Fruit fly (Drosophila melanogaster) whole organism, embryonic: Measurements from ENCODE around the gene Gcat.
A peak's percentile ranks its signal among the peaks of the same experiment; 100 is the strongest.

Source experiments
- CG11560 ChIP-seq: fragments of 200-800 bp; sonication (Bioruptor generic); IDR thresholded peaks from 3 replicates; pipeline ENCODE4 v1.3.6; 2022; ENCODE audit warnings: missing biosample characterization, missing genetic modification characterization
- CG12391 ChIP-seq: fragments of 200-800 bp; sonication (Bioruptor generic); optimal IDR thresholded peaks from 3 replicates; lab custom pipeline; 2018; ENCODE audit warnings: missing biosample characterization, mild to moderate bottlenecking, missing genetic modification characterization, moderate library complexity
- CG13123 ChIP-seq: fragments of 200-800 bp; sonication (Bioruptor generic); optimal IDR thresholded peaks from 2 replicates; lab custom pipeline; 2016; ENCODE audit warnings: missing biosample characterization, missing genetic modification characterization
- CG14014 ChIP-seq: fragments of 200-800 bp; sonication (Bioruptor generic); IDR thresholded peaks from 2 replicates; pipeline ENCODE4 v1.3.6; 2022; ENCODE audit warnings: missing biosample characterization, missing genetic modification characterization
- CG16815 ChIP-seq: fragments of 200-800 bp; sonication (Bioruptor generic); optimal IDR thresholded peaks from 3 replicates; lab custom pipeline; 2017; ENCODE audit warnings: missing biosample characterization, mild to moderate bottlenecking, missing genetic modification characterization
- CG17385 ChIP-seq: fragments of 200-800 bp; sonication (Bioruptor generic); optimal IDR thresholded peaks from 3 replicates; lab custom pipeline; 2018; ENCODE audit warnings: missing biosample characterization, mild to moderate bottlenecking, missing genetic modification characterization
- CG17612 ChIP-seq: fragments of 200-800 bp; sonication (Bioruptor generic); IDR thresholded peaks from 2 replicates; pipeline ENCODE4 v1.3.6; 2022; ENCODE audit warnings: missing biosample characterization, missing genetic modification characterization
- CG18599 ChIP-seq: fragments of 200-800 bp; sonication (Bioruptor generic); optimal IDR thresholded peaks from 3 replicates; lab custom pipeline; 2017; ENCODE audit warnings: missing biosample characterization, missing genetic modification characterization, mild to moderate bottlenecking, moderate library complexity, missing genetic modification reagents
- CG2202 ChIP-seq: fragments of 200-800 bp; sonication (Bioruptor generic); optimal IDR thresholded peaks from 2 replicates; lab custom pipeline; 2018; ENCODE audit warnings: missing biosample characterization, mild to moderate bottlenecking, missing genetic modification characterization
- CG3163 ChIP-seq: fragments of 200-800 bp; sonication (Bioruptor generic); optimal IDR thresholded peaks from 3 replicates; lab custom pipeline; 2016; ENCODE audit warnings: missing biosample characterization, missing genetic modification characterization
- CG32532 ChIP-seq: fragments of 200-800 bp; sonication (Bioruptor generic); IDR thresholded peaks from 2 replicates; pipeline ENCODE4 v1.3.6; 2022; ENCODE audit warnings: missing biosample characterization, missing genetic modification characterization
- CG34376 ChIP-seq: fragments of 200-800 bp; sonication (Bioruptor generic); optimal IDR thresholded peaks from 2 replicates; lab custom pipeline; 2018; ENCODE audit warnings: missing biosample characterization, mild to moderate bottlenecking, missing genetic modification characterization
- CG3847 ChIP-seq: fragments of 200-800 bp; sonication (Bioruptor generic); IDR thresholded peaks from 2 replicates; pipeline ENCODE4 v1.3.6; 2022; ENCODE audit warnings: missing biosample characterization, missing genetic modification characterization
- CG4360 ChIP-seq: fragments of 200-800 bp; sonication (Bioruptor generic); IDR thresholded peaks from 2 replicates; pipeline ENCODE4 v1.3.6; 2022; ENCODE audit warnings: missing biosample characterization, missing genetic modification characterization
- CG6654 ChIP-seq: fragments of 200-800 bp; sonication (Bioruptor generic); optimal IDR thresholded peaks from 2 replicates; lab custom pipeline; 2017; ENCODE audit warnings: missing biosample characterization, mild to moderate bottlenecking, missing genetic modification characterization
- CG7839 ChIP-seq: fragments of 200-800 bp; sonication (Bioruptor generic); optimal IDR thresholded peaks from 3 replicates; lab custom pipeline; 2018; ENCODE audit warnings: missing biosample characterization, mild to moderate bottlenecking, missing genetic modification characterization, moderate library complexity
- CG8924 ChIP-seq: fragments of 200-800 bp; optimal IDR thresholded peaks from 3 replicates; lab custom pipeline; 2019; ENCODE audit warnings: missing biosample characterization, mild to moderate bottlenecking, missing genetic modification characterization, moderate library complexity
- CG9727 ChIP-seq: fragments of 200-800 bp; sonication (Bioruptor generic); optimal IDR thresholded peaks from 3 replicates; lab custom pipeline; 2017; ENCODE audit warnings: missing biosample characterization, mild to moderate bottlenecking, missing genetic modification characterization
- Dip3 ChIP-seq: fragments of 200-800 bp; sonication (Bioruptor generic); optimal IDR thresholded peaks from 3 replicates; lab custom pipeline; 2016; ENCODE audit warnings: missing biosample characterization, missing genetic modification characterization
- E2f1 ChIP-seq: fragments of 200-800 bp; sonication (Bioruptor generic); IDR thresholded peaks from 2 replicates; pipeline ENCODE4 v1.3.6; 2022; ENCODE audit warnings: missing biosample characterization, missing genetic modification characterization
- Hmr ChIP-seq: fragments of 200-800 bp; sonication (Bioruptor generic); optimal IDR thresholded peaks from 3 replicates; lab custom pipeline; 2017; ENCODE audit warnings: mild to moderate bottlenecking, missing biosample characterization, missing genetic modification reagents, missing genetic modification characterization
- Med ChIP-seq: fragments of 200-800 bp; sonication (Bioruptor generic); peaks from one replicate; lab custom pipeline; 2016; ENCODE audit warnings: missing biosample characterization, missing genetic modification characterization, mild to moderate bottlenecking, inconsistent platforms, moderate library complexity
- NFAT ChIP-seq: fragments of 200-800 bp; sonication (Bioruptor generic); IDR thresholded peaks from 2 replicates; pipeline ENCODE4 v1.3.6; 2022; ENCODE audit warnings: missing biosample characterization, missing genetic modification characterization
- NK7.1 ChIP-seq: fragments of 200-800 bp; sonication (Bioruptor generic); optimal IDR thresholded peaks from 3 replicates; lab custom pipeline; 2016; ENCODE audit warnings: missing biosample characterization, missing genetic modification characterization
- Six4 ChIP-seq: fragments of 200-800 bp; sonication (Bioruptor generic); optimal IDR thresholded peaks from 2 replicates; lab custom pipeline; 2016; ENCODE audit warnings: missing biosample characterization, missing genetic modification characterization
- Spps ChIP-seq: fragments of 200-800 bp; sonication (Bioruptor generic); optimal IDR thresholded peaks from 2 replicates; lab custom pipeline; 2018; ENCODE audit warnings: missing biosample characterization, mild to moderate bottlenecking, missing genetic modification characterization
- Xbp1 ChIP-seq: fragments of 200-800 bp; sonication (Bioruptor generic); optimal IDR thresholded peaks from 3 replicates; lab custom pipeline; 2016; ENCODE audit warnings: missing biosample characterization, mild to moderate bottlenecking, missing genetic modification characterization
- amos ChIP-seq: fragments of 200-800 bp; sonication (Bioruptor generic); IDR thresholded peaks from 2 replicates; pipeline ENCODE4 v1.3.6; 2022; ENCODE audit warnings: missing biosample characterization, missing genetic modification characterization; ENCODE audit not compliant: partially characterized antibody
- ap ChIP-seq: fragments of 200-800 bp; sonication (Bioruptor generic); IDR thresholded peaks from 2 replicates; pipeline ENCODE4 v1.3.6; 2022; ENCODE audit warnings: missing biosample characterization, missing genetic modification characterization
- ato ChIP-seq: fragments of 200-800 bp; sonication (Bioruptor generic); IDR thresholded peaks from 2 replicates; pipeline ENCODE4 v1.3.6; 2022; ENCODE audit warnings: missing biosample characterization, missing genetic modification characterization; ENCODE audit not compliant: partially characterized antibody
- btn ChIP-seq: fragments of 200-800 bp; sonication (Bioruptor generic); optimal IDR thresholded peaks from 2 replicates; lab custom pipeline; 2016; ENCODE audit warnings: missing biosample characterization, missing genetic modification characterization
- cas ChIP-seq: fragments of 200-800 bp; sonication (Bioruptor generic); IDR thresholded peaks from 2 replicates; pipeline ENCODE4 v1.3.6; 2022; ENCODE audit warnings: missing biosample characterization, missing genetic modification characterization
- crp ChIP-seq, 2 experiments: fragments of 200-800 bp; sonication (Bioruptor generic); optimal IDR thresholded peaks; 2 replicates in 1 of 2; 3 replicates in 1 of 2; lab custom pipeline; 2017; ENCODE audit warnings: missing biosample characterization in 2 of 2, missing genetic modification characterization in 2 of 2, mild to moderate bottlenecking in 1 of 2, moderate library complexity in 1 of 2
- danr ChIP-seq: fragments of 200-800 bp; sonication (Bioruptor generic); IDR thresholded peaks from 2 replicates; pipeline ENCODE4 v1.3.6; 2022; ENCODE audit warnings: missing biosample characterization, missing genetic modification characterization
- grn ChIP-seq: fragments of 200-800 bp; sonication (Bioruptor generic); optimal IDR thresholded peaks from 3 replicates; lab custom pipeline; 2017; ENCODE audit warnings: missing biosample characterization, missing genetic modification characterization
- gsb-n ChIP-seq: fragments of 200-800 bp; sonication (Bioruptor generic); optimal IDR thresholded peaks from 3 replicates; lab custom pipeline; 2018; ENCODE audit warnings: missing biosample characterization, mild to moderate bottlenecking, missing genetic modification characterization
- lbe ChIP-seq: fragments of 200-800 bp; sonication (Bioruptor generic); optimal IDR thresholded peaks from 2 replicates; lab custom pipeline; 2016; ENCODE audit warnings: missing biosample characterization, mild to moderate bottlenecking, missing genetic modification characterization
- lola ChIP-seq, 3 experiments: fragments of >200 bp in 2 of 3; fragments of 200-800 bp in 1 of 3; sonication (Bioruptor generic) in 1 of 3; optimal IDR thresholded peaks; 2 replicates each; lab custom pipeline; 2017 to 2019; ENCODE audit warnings: missing biosample characterization in 3 of 3, missing genetic modification characterization in 3 of 3, mild to moderate bottlenecking in 1 of 3, moderate library complexity in 1 of 3
- mirr ChIP-seq: fragments of 200-800 bp; sonication (Bioruptor generic); optimal IDR thresholded peaks from 3 replicates; lab custom pipeline; 2018; ENCODE audit warnings: missing biosample characterization, mild to moderate bottlenecking, missing genetic modification characterization
- nmo ChIP-seq: fragments of 200-800 bp; sonication (Bioruptor generic); optimal IDR thresholded peaks from 2 replicates; lab custom pipeline; 2018; ENCODE audit warnings: missing biosample characterization, mild to moderate bottlenecking, missing genetic modification characterization, moderate library complexity
- peb ChIP-seq: fragments of 200-800 bp; sonication (Bioruptor generic); IDR thresholded peaks from 2 replicates; pipeline ENCODE4 v1.3.6; 2022; ENCODE audit warnings: missing biosample characterization, missing genetic modification characterization
- pita ChIP-seq: fragments of 200-800 bp; sonication (Bioruptor generic); optimal IDR thresholded peaks from 2 replicates; lab custom pipeline; 2017; ENCODE audit warnings: missing biosample characterization, mild to moderate bottlenecking, missing genetic modification characterization
- pum ChIP-seq: fragments of 200-800 bp; sonication (Bioruptor generic); optimal IDR thresholded peaks from 2 replicates; lab custom pipeline; 2016; ENCODE audit warnings: missing biosample characterization, missing genetic modification characterization
- schlank ChIP-seq: fragments of 200-800 bp; sonication (Bioruptor generic); optimal IDR thresholded peaks from 2 replicates; lab custom pipeline; 2018; ENCODE audit warnings: missing biosample characterization, mild to moderate bottlenecking, missing genetic modification characterization
- sqz ChIP-seq: fragments of 200-800 bp; sonication (Bioruptor generic); optimal IDR thresholded peaks from 3 replicates; lab custom pipeline; 2018; ENCODE audit warnings: missing biosample characterization, mild to moderate bottlenecking, missing genetic modification characterization
- sug ChIP-seq: fragments of 200-800 bp; optimal IDR thresholded peaks from 2 replicates; lab custom pipeline; 2019; ENCODE audit warnings: missing biosample characterization, mild to moderate bottlenecking, missing genetic modification characterization, moderate library complexity
- tap ChIP-seq: fragments of 200-800 bp; optimal IDR thresholded peaks from 3 replicates; lab custom pipeline; 2019; ENCODE audit warnings: missing biosample characterization, mild to moderate bottlenecking, missing genetic modification characterization, moderate library complexity
- ttk ChIP-seq: fragments of 200-800 bp; sonication (Bioruptor generic); IDR thresholded peaks from 2 replicates; pipeline ENCODE4 v2.1.2; 2022; ENCODE audit warnings: missing biosample characterization, missing genetic modification characterization
- twi ChIP-seq: fragments of 200-800 bp; optimal IDR thresholded peaks from 2 replicates; lab custom pipeline; 2019; ENCODE audit warnings: missing biosample characterization, mild to moderate bottlenecking, missing genetic modification characterization, moderate library complexity

The Gcat gene

DNA sequence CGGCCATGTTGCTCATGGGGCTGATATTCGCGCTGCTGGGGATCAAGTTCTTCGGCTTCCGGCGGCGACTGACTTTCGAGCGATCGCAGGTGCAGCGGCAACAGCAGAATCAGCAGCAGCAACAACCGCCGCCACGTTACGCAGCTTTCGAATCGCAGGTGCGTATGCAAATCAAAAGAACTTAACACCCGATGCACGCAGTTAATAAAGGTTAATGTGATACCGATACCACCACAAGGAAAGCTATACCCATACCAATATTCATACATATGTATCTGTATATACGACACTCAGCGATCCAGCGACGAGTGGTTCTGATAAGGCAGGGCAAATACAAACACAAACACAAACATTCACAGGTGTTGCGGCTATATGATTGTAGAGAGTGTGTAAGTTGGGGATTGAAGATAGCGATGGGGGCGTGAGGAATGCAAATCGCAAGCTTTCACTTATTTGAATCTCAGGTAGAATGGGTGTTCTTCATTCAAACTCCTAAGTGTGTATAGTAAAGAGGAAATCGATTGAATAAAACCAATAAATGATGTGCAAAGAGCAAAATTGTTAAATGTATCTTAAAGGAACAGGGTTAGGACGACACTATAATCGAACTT, 23.2 kb downstream of the Gcat start (continued):
- TF ChIP-seq CG8924 (tag; lab: Kevin White, UChicago) = no peak
- TF ChIP-seq CG11560 = no peak
- TF ChIP-seq peb (GFP tag; lab: Robert Waterston, UW) = no peak
- no peak for TF ChIP-seq nmo (GFP tag; lab: Kevin White, UChicago)
- no peak for TF ChIP-seq CG13123 (GFP tag; lab: Kevin White, UChicago)
- TF ChIP-seq CG9727 (GFP tag; lab: Kevin White, UChicago) = no peak
- TF ChIP-seq danr (GFP tag; lab: Robert Waterston, UW) = 0 out of 2 replicates have a peak, but pooled peaks have one; percentile 6
- no peak for TF ChIP-seq Hmr
- TF ChIP-seq pita (GFP tag; lab: Kevin White, UChicago) = no peak
- no peak for TF ChIP-seq CG14014 (GFP tag; lab: Robert Waterston, UW)
- TF ChIP-seq E2f1 (GFP tag; lab: Robert Waterston, UW) = no peak

- TF ChIP-seq Xbp1 (GFP tag; lab: Kevin White, UChicago) (no peak), gsb-n (tag; lab: Kevin White, UChicago) (no peak), tap (no peak), btn (GFP tag; lab: Kevin White, UChicago) (no peak), CG3847 (GFP tag; lab: Robert Waterston, UW) (no peak), pum (GFP tag; lab: Kevin White, UChicago) (no peak), CG2202 (tag; lab: Kevin White, UChicago) (no peak), NK7.1 (GFP tag; lab: Kevin White, UChicago) (no peak), CG17612 (no peak), amos (GFP tag; lab: Robert Waterston, UW) (no peak; the same call in 1 of the 2 replicates), ap (GFP tag; lab: Robert Waterston, UW) (no peak), CG32532 (GFP tag; lab: Robert Waterston, UW) (peak; percentile 38; the same call in 1 of the 2 replicates), Dip3 (no peak), CG34376 (peak; percentile 78), lbe (GFP tag; lab: Kevin White, UChicago) (no peak), CG4360 (GFP tag; lab: Robert Waterston, UW) (no peak), CG6654 (GFP tag; lab: Kevin White, UChicago) (no peak), crp (GFP tag; optimal IDR thresholded peaks at IDR 0.05; lab: Kevin White, UChicago) (no peak), cas (GFP tag; lab: Robert Waterston, UW) (no peak), CG17385 (no peak), Six4 (GFP tag; lab: Kevin White, UChicago) (no peak), grn (GFP tag; lab: Kevin White, UChicago) (peak; percentile 93), ttk (GFP tag; lab: Robert Waterston, UW) (no peak), CG7839 (tag; lab: Kevin White, UChicago) (no peak), CG18599 (GFP tag; lab: Kevin White, UChicago) (no peak), CG12391 (tag; lab: Kevin White, UChicago) (no peak), lola (GFP tag; optimal IDR thresholded peaks at IDR 0.05; lab: Kevin White, UChicago) (no peak), Med (peak; percentile 65), twi (tag; lab: Kevin White, UChicago) (no peak), sug (tag; lab: Kevin White, UChicago) (peak; percentile 48), Spps (tag; lab: Kevin White, UChicago) (no peak), NFAT (GFP tag; lab: Robert Waterston, UW) (no peak), schlank (tag; lab: Kevin White, UChicago) (no peak), ato (no peak), CG3163 (GFP tag; lab: Kevin White, UChicago) (no peak), sqz (no peak), CG16815 (no peak), pita (GFP tag; lab: Kevin White, UChicago) (no peak), mirr (GFP tag; lab: Kevin White, UChicago) (peak; percentile 97)
Measured at dm6 chr3L:11776731-11777130, 23.9 kb downstream of the Gcat start, which contains the start of gene CG14131. Gene CG14131 (plus strand): TSS chr3L:11777073.
